Fruit fly (Drosophila melanogaster) whole organism, wandering third instar larva: ENCODE results near the gene Ser7.

Source experiments
- CrebA ChIP-seq: fragments of 200-800 bp; sonication (Bioruptor generic); optimal IDR thresholded peaks from 2 replicates; lab custom pipeline; 2016; ENCODE audit warnings: missing biosample characterization, mild to moderate bottlenecking, missing genetic modification characterization, borderline replicate concordance
- GATAd ChIP-seq: sonication (Bioruptor generic); optimal IDR thresholded peaks from 2 replicates; lab custom pipeline; 2016; ENCODE audit warnings: missing biosample characterization, missing genetic modification characterization
- HLH106 ChIP-seq: fragments of 200-800 bp; optimal IDR thresholded peaks from 3 replicates; lab custom pipeline; 2019; ENCODE audit warnings: missing biosample characterization, mild to moderate bottlenecking, missing genetic modification characterization, moderate library complexity
- Hnf4 ChIP-seq: fragments of 200-800 bp; sonication (Bioruptor generic); optimal IDR thresholded peaks from 2 replicates; lab custom pipeline; 2016; ENCODE audit warnings: missing biosample characterization, mild to moderate bottlenecking, missing genetic modification characterization
- Jra ChIP-seq: sonication (Bioruptor generic); optimal IDR thresholded peaks from 2 replicates; lab custom pipeline; 2016; ENCODE audit warnings: missing biosample characterization, missing genetic modification characterization
- Myc ChIP-seq: fragments of >200 bp; optimal IDR thresholded peaks from 2 replicates; lab custom pipeline; 2017
- N ChIP-seq: fragments of >200 bp; optimal IDR thresholded peaks from 2 replicates; lab custom pipeline; 2018; ENCODE audit warnings: missing biosample characterization, missing external identifiers, missing genetic modification characterization
- OdsH ChIP-seq: fragments of 200-800 bp; sonication (Bioruptor generic); optimal IDR thresholded peaks from 2 replicates; lab custom pipeline; 2016; ENCODE audit warnings: missing biosample characterization, mild to moderate bottlenecking, missing genetic modification characterization
- Rel ChIP-seq, 2 experiments: fragments of 200-800 bp; sonication (Bioruptor generic) in 1 of 2; optimal IDR thresholded peaks; 2 replicates in 1 of 2; 3 replicates in 1 of 2; lab custom pipeline; 2016 to 2019; ENCODE audit warnings: mild to moderate bottlenecking in 2 of 2, missing biosample characterization in 2 of 2, missing genetic modification characterization in 2 of 2, moderate library complexity in 1 of 2
- Sp1 ChIP-seq: fragments of 200-800 bp; sonication (Bioruptor generic); optimal IDR thresholded peaks from 3 replicates; lab custom pipeline; 2019; ENCODE audit warnings: missing biosample characterization, mild to moderate bottlenecking, missing genetic modification characterization, moderate library complexity
- Vsx2 ChIP-seq: fragments of 200-300, 225-300 bp; sonication (Bioruptor generic); optimal IDR thresholded peaks from 2 replicates; lab custom pipeline; 2018; ENCODE audit warnings: missing biosample characterization, missing genetic modification characterization; ENCODE audit not compliant: partially characterized antibody
- brk ChIP-seq: fragments of 200-800 bp; sonication (Bioruptor generic); optimal IDR thresholded peaks from 2 replicates; lab custom pipeline; 2016; ENCODE audit warnings: missing biosample characterization, mild to moderate bottlenecking, missing genetic modification characterization
- dl ChIP-seq, 2 experiments: fragments of 175-275, 200-275 bp in 1 of 2; fragments of 200-275 bp in 1 of 2; sonication (Bioruptor generic); optimal IDR thresholded peaks; lab custom pipeline; 2018; ENCODE audit warnings: mild to moderate bottlenecking in 2 of 2, missing biosample characterization in 2 of 2, missing genetic modification characterization in 2 of 2, moderate library complexity in 2 of 2; ENCODE audit not compliant: partially characterized antibody in 2 of 2, insufficient read depth in 1 of 2
- dmrt93B ChIP-seq: fragments of 200-800 bp; sonication (Bioruptor generic); optimal IDR thresholded peaks from 2 replicates; lab custom pipeline; 2018; ENCODE audit warnings: missing biosample characterization, mild to moderate bottlenecking, missing genetic modification characterization
- ey ChIP-seq: fragments of 200-800 bp; sonication (Bioruptor generic); optimal IDR thresholded peaks from 2 replicates; lab custom pipeline; 2016; ENCODE audit warnings: missing biosample characterization, missing genetic modification characterization
- foxo ChIP-seq, 2 experiments: fragments of 200-800 bp; sonication (Bioruptor generic); optimal IDR thresholded peaks; 2 replicates in 1 of 2; 3 replicates in 1 of 2; lab custom pipeline; 2016 to 2017; ENCODE audit warnings: missing biosample characterization in 2 of 2, missing genetic modification characterization in 2 of 2
- fru ChIP-seq: fragments of 200-800 bp; sonication (Bioruptor generic); optimal IDR thresholded peaks from 3 replicates; lab custom pipeline; 2016; ENCODE audit warnings: missing biosample characterization, mild to moderate bottlenecking, missing genetic modification characterization
- jim ChIP-seq: fragments of 175-275, 200-325 bp; sonication (Bioruptor generic); optimal IDR thresholded peaks from 2 replicates; lab custom pipeline; 2016; ENCODE audit warnings: missing biosample characterization, mild to moderate bottlenecking, missing genetic modification characterization
- lola ChIP-seq: fragments of >200 bp; optimal IDR thresholded peaks from 2 replicates; lab custom pipeline; 2017; ENCODE audit warnings: missing biosample characterization, missing genetic modification characterization
- pan ChIP-seq: fragments of >200 bp; optimal IDR thresholded peaks from 2 replicates; lab custom pipeline; 2017
- rgr ChIP-seq: fragments of 200-800 bp; sonication (Bioruptor generic); optimal IDR thresholded peaks from 3 replicates; lab custom pipeline; 2016; ENCODE audit warnings: missing biosample characterization, mild to moderate bottlenecking, missing genetic modification characterization
- sage ChIP-seq: fragments of 200-800 bp; sonication (Bioruptor generic); optimal IDR thresholded peaks from 2 replicates; lab custom pipeline; 2016; ENCODE audit warnings: missing biosample characterization, mild to moderate bottlenecking, missing genetic modification characterization
- sv ChIP-seq: fragments of 200-800 bp; sonication (Bioruptor generic); optimal IDR thresholded peaks from 3 replicates; lab custom pipeline; 2016; ENCODE audit warnings: missing biosample characterization, missing genetic modification characterization
- usp ChIP-seq: fragments of >200 bp; optimal IDR thresholded peaks from 2 replicates; lab custom pipeline; 2017; ENCODE audit warnings: missing biosample characterization, missing genetic modification characterization

Gene Ser7

DNA sequence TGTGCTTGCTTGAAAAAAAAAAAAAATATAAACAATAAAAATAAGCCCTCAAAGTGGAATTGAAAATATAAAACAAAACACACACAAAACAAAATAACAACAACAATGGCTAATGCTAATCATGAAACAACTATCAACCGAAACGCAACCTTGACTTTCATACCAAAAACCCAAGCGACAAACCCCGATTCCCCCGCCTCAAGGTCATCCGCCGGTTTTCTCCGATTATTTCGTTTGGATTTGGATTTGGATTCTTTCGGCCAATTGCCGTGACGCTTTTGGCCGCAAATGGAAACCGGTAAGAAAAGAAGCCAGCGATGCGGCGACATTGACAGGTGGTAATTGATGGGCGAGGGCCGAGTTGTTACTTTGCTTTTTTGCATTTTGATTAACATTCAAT, 32.6 kb downstream of the Ser7 start:
- no peak for TF ChIP-seq Myc (lab: Kevin White, UChicago)
- TF ChIP-seq Vsx2 (GFP tag; lab: Kevin White, UChicago): no peak
- TF ChIP-seq jim (GFP tag; lab: Kevin White, UChicago): no peak
- no peak for TF ChIP-seq lola (GFP tag; lab: Kevin White, UChicago)
- no peak for TF ChIP-seq rgr (GFP tag; lab: Kevin White, UChicago)
- no peak for TF ChIP-seq OdsH (GFP tag; lab: Kevin White, UChicago)
- no peak for TF ChIP-seq Rel (GFP tag; optimal IDR thresholded peaks at IDR 0.05; lab: Kevin White, UChicago)
- TF ChIP-seq Rel (tag; optimal IDR thresholded peaks at IDR 0.05; lab: Kevin White, UChicago): no peak
- no peak for TF ChIP-seq Sp1
- TF ChIP-seq, all 38 proteins: peak for 0

DNA sequence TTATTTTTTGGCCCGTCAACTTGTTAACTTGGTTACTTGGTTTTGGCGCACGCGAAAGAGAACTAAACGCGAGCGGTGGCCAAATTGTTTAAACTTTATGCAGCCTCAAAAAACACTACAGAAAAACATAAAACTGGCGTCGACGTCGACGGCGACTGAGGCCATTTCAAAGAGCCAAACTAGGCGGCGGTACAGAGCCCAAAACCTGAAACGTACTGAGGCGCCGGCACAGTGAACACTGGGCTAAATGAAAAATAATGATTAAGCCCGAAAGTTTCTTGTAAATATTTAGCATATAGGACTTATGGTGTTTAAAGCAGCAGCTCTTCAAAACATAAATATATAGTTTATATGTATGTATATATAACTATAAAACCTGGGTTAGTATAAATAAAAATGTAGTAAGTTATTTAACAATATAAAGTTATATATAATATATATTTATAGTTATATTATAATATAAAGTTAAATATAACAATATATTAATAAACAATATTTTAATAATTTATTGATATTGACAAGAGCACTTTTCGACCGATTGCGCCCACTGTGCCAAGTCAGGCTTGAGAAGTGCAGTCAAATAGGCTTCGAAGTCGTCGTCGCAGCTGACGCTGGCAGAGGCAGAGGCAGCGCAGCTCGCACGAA, 34.6 kb downstream of the Ser7 start, which contains the start of gene CG15249:
Gene CG15249 (minus strand): TSS at position 51 of the 645 bp plus-strand sequence.
- peak; percentile 3 for TF ChIP-seq fru (GFP tag; lab: Kevin White, UChicago)
- TF ChIP-seq N (GFP tag; lab: Kevin White, UChicago): no peak

DNA sequence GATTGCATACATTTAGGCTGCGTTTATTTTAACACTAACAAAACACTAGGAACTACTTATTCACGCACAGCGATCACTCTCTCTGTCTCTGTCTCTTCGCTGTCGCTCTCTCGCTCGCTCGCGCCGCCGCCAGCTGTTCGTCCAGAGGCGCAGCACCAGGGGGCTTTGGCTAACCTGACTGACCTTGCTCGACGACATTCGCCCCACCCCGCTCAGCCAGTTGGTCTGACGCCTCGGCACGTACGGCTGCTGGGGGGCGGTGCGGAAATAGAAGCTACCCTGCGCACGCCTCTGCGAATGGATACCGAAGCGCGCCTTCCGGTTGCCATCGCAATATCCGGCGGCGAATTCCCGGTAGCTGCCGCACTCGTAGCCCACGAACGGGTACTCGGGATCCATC, 44.4 kb downstream of the Ser7 start:
- TF ChIP-seq CrebA (GFP tag; lab: Kevin White, UChicago) (no peak), Myc (lab: Kevin White, UChicago) (no peak), HLH106 (tag; lab: Kevin White, UChicago) (no peak), ey (GFP tag; lab: Kevin White, UChicago) (no peak), GATAd (GFP tag; lab: Kevin White, UChicago) (no peak), Hnf4 (GFP tag; lab: Kevin White, UChicago) (no peak), usp (GFP tag; lab: Kevin White, UChicago) (no peak), dmrt93B (GFP tag; lab: Kevin White, UChicago) (no peak), pan (lab: Kevin White, UChicago) (no peak), brk (GFP tag; lab: Kevin White, UChicago) (no peak), dl (GFP tag; optimal IDR thresholded peaks at IDR 0.05; lab: Kevin White, UChicago; ENCODE audit: insufficient read depth in 1 of 2, partially characterized antibody in 2 of 2) (no peak), Jra (no peak)

- TF ChIP-seq Myc (lab: Kevin White, UChicago) (no peak), lola (GFP tag; lab: Kevin White, UChicago) (no peak), ey (GFP tag; lab: Kevin White, UChicago) (no peak), sv (GFP tag; lab: Kevin White, UChicago) (no peak), Vsx2 (GFP tag; lab: Kevin White, UChicago) (no peak), GATAd (GFP tag; lab: Kevin White, UChicago) (no peak), sage (GFP tag; lab: Kevin White, UChicago) (no peak), Sp1 (no peak), brk (GFP tag; lab: Kevin White, UChicago) (no peak)
These were observed 46.0 kb downstream of the Ser7 start, which contains the start of gene CG1986 for dm6 chrX:9911026-9911425. CG1986 (minus strand) TSS chrX:9911126.

DNA sequence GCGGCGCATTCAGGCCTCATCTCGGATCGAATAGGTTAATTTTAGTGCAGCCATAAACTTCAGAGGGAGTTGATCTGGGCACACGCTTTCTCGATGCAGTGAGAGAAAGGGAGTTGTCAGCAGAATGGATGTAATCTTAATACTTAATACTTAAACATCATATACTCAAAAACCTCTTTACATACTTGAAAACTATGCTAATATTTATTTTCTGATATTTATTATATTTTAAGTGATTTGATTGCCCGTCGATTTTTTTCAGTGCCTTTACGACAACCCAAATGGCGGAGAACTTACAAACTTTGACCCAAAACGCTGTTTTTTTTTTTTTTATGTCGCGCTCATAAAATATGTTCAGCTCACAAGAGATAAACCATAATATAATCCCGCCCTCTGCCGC, 46.7 kb downstream of the Ser7 start:
- TF ChIP-seq foxo (GFP tag; optimal IDR thresholded peaks at IDR 0.05; lab: Kevin White, UChicago): no peak
- TF ChIP-seq Vsx2 (GFP tag; lab: Kevin White, UChicago): no peak
- TF ChIP-seq, all 38 proteins: peak for 0
